Worm (Caenorhabditis elegans): Measurements from ENCODE around the gene fic-1.

The fic-1 gene

ce11 chrIV:10975968-10976367 is 38.7 kb downstream of the fic-1 start (continued):
- TF ChIP-seq F10B5.3 (tag; optimal IDR thresholded peaks at IDR 0.05) (no peak), php-3 (GFP tag; IDR thresholded peaks at IDR 0.05) (no peak), skn-1 (tag; optimal IDR thresholded peaks at IDR 0.05) (no peak), fkh-10 (GFP tag; optimal IDR thresholded peaks at IDR 0.05) (no peak), fos-1 (tag; optimal IDR thresholded peaks at IDR 0.05) (no peak), dmd-9 (GFP tag; IDR thresholded peaks at IDR 0.05) (no peak), lin-39 (tag; optimal IDR thresholded peaks at IDR 0.05) (no peak), unc-130 (GFP tag; optimal IDR thresholded peaks at IDR 0.05) (no peak), vab-7 (GFP tag; IDR thresholded peaks at IDR 0.05) (no peak), ZK337.2 (GFP tag; IDR thresholded peaks at IDR 0.05) (no peak), ztf-7 (tag; optimal IDR thresholded peaks at IDR 0.05) (no peak), egl-27 (tag; optimal IDR thresholded peaks at IDR 0.05) (no peak), lin-15B (tag; optimal IDR thresholded peaks at IDR 0.05) (no peak), ceh-82 (tag; optimal IDR thresholded peaks at IDR 0.05) (no peak), sdz-12 (GFP tag; optimal IDR thresholded peaks at IDR 0.05) (no peak), ces-1 (GFP tag; optimal IDR thresholded peaks at IDR 0.05) (no peak), pha-4 (GFP tag; IDR thresholded peaks at IDR 0.05) (no peak), pha-4 (tag; optimal IDR thresholded peaks at IDR 0.05) (no peak), hmg-1.1 (GFP tag; IDR thresholded peaks at IDR 0.05) (no peak), nhr-237 (tag; optimal IDR thresholded peaks at IDR 0.05) (no peak)

DNA sequence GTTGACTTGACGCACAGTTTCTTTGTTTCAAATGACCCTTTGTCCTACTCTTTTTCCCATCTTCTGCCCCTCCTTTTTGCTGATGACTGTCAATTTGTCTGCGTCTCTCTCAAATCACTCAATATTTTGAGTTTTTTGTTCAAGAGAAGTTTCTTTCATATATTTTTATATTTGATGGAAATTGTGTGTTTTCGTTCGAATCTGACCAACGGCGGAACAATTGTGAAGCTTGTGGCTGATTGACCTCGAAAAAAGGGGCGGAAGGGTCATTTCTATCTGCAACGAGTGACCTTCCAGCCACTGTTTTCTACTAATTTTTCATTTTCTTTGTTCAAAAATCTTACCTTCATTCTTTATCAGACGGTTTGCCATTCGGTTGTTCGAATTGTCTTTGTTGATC is 41.4 kb downstream of the fic-1 start:
- TF ChIP-seq Y105C5A.15 (GFP tag; IDR thresholded peaks at IDR 0.05) (no peak), nhr-11 (tag; optimal IDR thresholded peaks at IDR 0.05) (no peak), skn-1 (tag; optimal IDR thresholded peaks at IDR 0.05) (no peak), unc-62 (GFP tag; optimal IDR thresholded peaks at IDR 0.05 in 1 of 2) (no peak), unc-62 (tag; optimal IDR thresholded peaks at IDR 0.05) (no peak), mes-2 (tag; optimal IDR thresholded peaks at IDR 0.05; ENCODE audit: poor library complexity, severe bottlenecking) (no peak), cey-2 (tag; optimal IDR thresholded peaks at IDR 0.05; ENCODE audit: borderline replicate concordance, insufficient read depth) (no peak), hlh-11 (tag; optimal IDR thresholded peaks at IDR 0.05) (no peak), ceh-20 (GFP tag; IDR thresholded peaks at IDR 0.05) (no peak), madf-9 (GFP tag; conservative IDR thresholded peaks at IDR 0.05) (no peak), R02D3.7 (tag; optimal IDR thresholded peaks at IDR 0.05) (no peak), gei-8 (GFP tag; optimal IDR thresholded peaks at IDR 0.05) (no peak)

- no peak for TF ChIP-seq snpc-4 (tag; optimal IDR thresholded peaks at IDR 0.05)
- TF ChIP-seq skn-1 (tag; optimal IDR thresholded peaks at IDR 0.05), result no peak
- no peak for TF ChIP-seq lin-15B (tag; optimal IDR thresholded peaks at IDR 0.05)
- TF ChIP-seq daf-19 (GFP tag; conservative IDR thresholded peaks at IDR 0.05), result no peak
- TF ChIP-seq zip-11 (GFP tag; IDR thresholded peaks at IDR 0.05), result no peak
- no peak for TF ChIP-seq mxl-3 (GFP tag; optimal IDR thresholded peaks at IDR 0.05)
- TF ChIP-seq R02D3.7 (tag; optimal IDR thresholded peaks at IDR 0.05), result no peak
- no peak for TF ChIP-seq D1046.2 (GFP tag; IDR thresholded peaks at IDR 0.05)
- peak; percentile 22 for TF ChIP-seq mep-1 (tag; optimal IDR thresholded peaks at IDR 0.05)
- no peak for TF ChIP-seq saeg-2 (GFP tag; IDR thresholded peaks at IDR 0.05)
- TF ChIP-seq Y48G9A.11 (GFP tag; IDR thresholded peaks at IDR 0.05), result no peak
- TF ChIP-seq ceh-32 (tag; optimal IDR thresholded peaks at IDR 0.05; ENCODE audit: poor library complexity), result no peak
- no peak for TF ChIP-seq lin-29 (GFP tag; IDR thresholded peaks at IDR 0.05)
- TF ChIP-seq hmg-1.1 (GFP tag; IDR thresholded peaks at IDR 0.05), result no peak
- TF ChIP-seq fkh-10 (GFP tag; optimal IDR thresholded peaks at IDR 0.05), result peak; percentile 46
- TF ChIP-seq nhr-28 (tag; optimal IDR thresholded peaks at IDR 0.05), result peak; percentile 2
- TF ChIP-seq jun-1 (tag; optimal IDR thresholded peaks at IDR 0.05), result no peak
- TF ChIP-seq dmd-8 (GFP tag; IDR thresholded peaks at IDR 0.05), result no peak
- no peak for TF ChIP-seq daf-12 (tag; optimal IDR thresholded peaks at IDR 0.05)
- TF ChIP-seq mes-2 (tag; optimal IDR thresholded peaks at IDR 0.05; ENCODE audit: poor library complexity, severe bottlenecking), result peak; percentile 10
- no peak for TF ChIP-seq ceh-62 (tag; optimal IDR thresholded peaks at IDR 0.05)
- no peak for TF ChIP-seq zip-2 (tag; optimal IDR thresholded peaks at IDR 0.05)
- TF ChIP-seq nhr-42 (GFP tag; IDR thresholded peaks at IDR 0.05), result no peak
- peak; percentile 45 for TF ChIP-seq hlh-30 (tag; optimal IDR thresholded peaks at IDR 0.05; ENCODE audit: insufficient read depth)
- TF ChIP-seq pqm-1 (tag; optimal IDR thresholded peaks at IDR 0.05), result no peak
- no peak for TF ChIP-seq egl-43 (GFP tag; IDR thresholded peaks at IDR 0.05)
- no peak for TF ChIP-seq lin-39 (tag; optimal IDR thresholded peaks at IDR 0.05)
Observed at ce11 chrIV:10979689-10980088, 42.4 kb downstream of the fic-1 start.

All from whole organism, L4 larva.